Worm (Caenorhabditis elegans): ENCODE results near the gene ZC250.4.

ce11 chrV:5792031-5792430 lies 20.9 kb downstream of the ZC250.4 start, which contains the start of gene ZC250.2:
- no peak for TF ChIP-seq nhr-12 (tag; optimal IDR thresholded peaks at IDR 0.05)
- TF ChIP-seq lin-14 (GFP tag; optimal IDR thresholded peaks at IDR 0.05): no peak
